Worm (Caenorhabditis elegans) whole organism, L2 larva: ENCODE results near the gene vap-2.

Experiments used
- C34F6.9 ChIP-seq: fragments of 150-350 bp; optimal IDR thresholded peaks from 2 replicates; lab custom pipeline; 2014; ENCODE audit warnings: missing biosample characterization, missing genetic modification characterization
- F13H6.1 ChIP-seq: sonication (generic microtip); optimal IDR thresholded peaks from 2 replicates; lab custom pipeline; 2016; ENCODE audit warnings: missing genetic modification characterization, missing compliant biosample characterization
- R02D3.7 ChIP-seq: fragments of 150-350 bp; optimal IDR thresholded peaks from 2 replicates; lab custom pipeline; 2014; ENCODE audit warnings: missing biosample characterization, missing genetic modification characterization
- ZK546.5 ChIP-seq: sonication (generic microtip); optimal IDR thresholded peaks from 2 replicates; lab custom pipeline; 2017; ENCODE audit warnings: missing biosample characterization, missing genetic modification characterization
- alr-1 ChIP-seq: fragments of 150-350 bp; optimal IDR thresholded peaks from 2 replicates; lab custom pipeline; 2014; ENCODE audit warnings: missing biosample characterization, missing genetic modification characterization
- ama-1 ChIP-seq: fragments of 150-350 bp; optimal IDR thresholded peaks from 2 replicates; lab custom pipeline; 2018; ENCODE audit warnings: inconsistent platforms
- blmp-1 ChIP-seq: sonication (generic microtip); optimal IDR thresholded peaks from 2 replicates; lab custom pipeline; 2017; ENCODE audit warnings: missing genetic modification characterization, mild to moderate bottlenecking, missing compliant biosample characterization, antibody characterized with exemption, moderate library complexity; ENCODE audit not compliant: insufficient read depth
- ceh-16 ChIP-seq: fragments of 150-350 bp; optimal IDR thresholded peaks from 2 replicates; lab custom pipeline; 2014; ENCODE audit warnings: missing biosample characterization, missing genetic modification characterization
- ceh-82 ChIP-seq: fragments of 150-350 bp; optimal IDR thresholded peaks from 2 replicates; lab custom pipeline; 2014; ENCODE audit warnings: missing biosample characterization, missing genetic modification characterization
- crh-2 ChIP-seq: sonication (generic microtip); optimal IDR thresholded peaks from 2 replicates; lab custom pipeline; 2017; ENCODE audit warnings: missing biosample characterization, missing genetic modification characterization
- dmd-4 ChIP-seq: sonication (generic microtip); optimal IDR thresholded peaks from 2 replicates; lab custom pipeline; 2017; ENCODE audit warnings: missing biosample characterization, missing genetic modification characterization
- egl-27 ChIP-seq: sonication (generic microtip); optimal IDR thresholded peaks from 3 replicates; lab custom pipeline; 2017; ENCODE audit warnings: missing biosample characterization, missing genetic modification reagents, missing genetic modification characterization
- elt-1 ChIP-seq: fragments of 150-350 bp; optimal IDR thresholded peaks from 2 replicates; lab custom pipeline; 2014; ENCODE audit warnings: missing biosample characterization, missing genetic modification characterization
- elt-3 ChIP-seq: sonication (generic microtip); optimal IDR thresholded peaks from 2 replicates; lab custom pipeline; 2017; ENCODE audit warnings: missing biosample characterization, missing genetic modification characterization
- fos-1 ChIP-seq: fragments of 150-350 bp; optimal IDR thresholded peaks from 2 replicates; lab custom pipeline; 2014; ENCODE audit warnings: missing biosample characterization, missing genetic modification characterization
- gmeb-1 ChIP-seq: fragments of 150-350 bp; optimal IDR thresholded peaks from 2 replicates; lab custom pipeline; 2014; ENCODE audit warnings: missing biosample characterization, missing genetic modification characterization
- lin-11 ChIP-seq: fragments of 150-350 bp; sonication (generic microtip); optimal IDR thresholded peaks from 2 replicates; lab custom pipeline; 2014; ENCODE audit warnings: missing biosample characterization, missing genetic modification characterization, inconsistent platforms, mixed read lengths
- lin-39 ChIP-seq: fragments of 150-350 bp; optimal IDR thresholded peaks from 2 replicates; lab custom pipeline; 2014; ENCODE audit warnings: missing biosample characterization, missing genetic modification reagents, missing genetic modification characterization
- lsy-2 ChIP-seq, 2 experiments: fragments of 150-350 bp in 1 of 2; sonication (generic microtip) in 1 of 2; optimal IDR thresholded peaks; 2 replicates each; lab custom pipeline; 2014 to 2017; ENCODE audit warnings: missing biosample characterization in 2 of 2, missing genetic modification characterization in 2 of 2
- mab-5 ChIP-seq: fragments of 150-350 bp; optimal IDR thresholded peaks from 2 replicates; lab custom pipeline; 2014; ENCODE audit warnings: missing biosample characterization, missing genetic modification characterization
- mbf-1 ChIP-seq: sonication (generic microtip); optimal IDR thresholded peaks from 2 replicates; lab custom pipeline; 2017; ENCODE audit warnings: missing biosample characterization, missing genetic modification characterization
- nhr-11 ChIP-seq: fragments of 150-350 bp; optimal IDR thresholded peaks from 2 replicates; lab custom pipeline; 2014; ENCODE audit warnings: missing biosample characterization, missing genetic modification characterization
- nhr-12 ChIP-seq: fragments of 150-350 bp; optimal IDR thresholded peaks from 2 replicates; lab custom pipeline; 2014; ENCODE audit warnings: missing biosample characterization, missing genetic modification characterization
- nhr-21 ChIP-seq: fragments of 150-350 bp; optimal IDR thresholded peaks from 2 replicates; lab custom pipeline; 2014; ENCODE audit warnings: missing biosample characterization, missing genetic modification characterization
- nhr-23 ChIP-seq: fragments of 150-350 bp; optimal IDR thresholded peaks from 2 replicates; lab custom pipeline; 2014; ENCODE audit warnings: missing biosample characterization, missing genetic modification reagents, missing genetic modification characterization
- nhr-237 ChIP-seq: fragments of 150-350 bp; optimal IDR thresholded peaks from 2 replicates; lab custom pipeline; 2014; ENCODE audit warnings: missing biosample characterization, missing genetic modification characterization
- nhr-25 ChIP-seq: fragments of 150-350 bp; sonication (generic microtip); optimal IDR thresholded peaks from 3 replicates; lab custom pipeline; 2014; ENCODE audit warnings: missing biosample characterization, missing genetic modification characterization
- nhr-77 ChIP-seq: fragments of 150-350 bp; optimal IDR thresholded peaks from 2 replicates; lab custom pipeline; 2014; ENCODE audit warnings: missing biosample characterization, missing genetic modification characterization
- sem-4 ChIP-seq: fragments of 150-350 bp; optimal IDR thresholded peaks from 2 replicates; lab custom pipeline; 2014; ENCODE audit warnings: missing biosample characterization, missing genetic modification reagents, missing genetic modification characterization
- skn-1 ChIP-seq: sonication (generic microtip); optimal IDR thresholded peaks from 2 replicates; lab custom pipeline; 2017; ENCODE audit warnings: missing biosample characterization, missing genetic modification characterization
- sma-3 ChIP-seq: sonication (generic microtip); optimal IDR thresholded peaks from 2 replicates; lab custom pipeline; 2016; ENCODE audit warnings: missing genetic modification reagents, missing genetic modification characterization, missing compliant biosample characterization
- sma-9 ChIP-seq, 2 experiments: fragments of 150-350 bp in 1 of 2; sonication (generic microtip) in 1 of 2; optimal IDR thresholded peaks; 2 replicates each; lab custom pipeline; 2014 to 2016; ENCODE audit warnings: missing genetic modification characterization in 2 of 2, mild to moderate bottlenecking in 1 of 2, missing biosample characterization in 1 of 2, missing compliant biosample characterization in 1 of 2, missing genetic modification reagents in 1 of 2, moderate library complexity in 1 of 2
- unc-55 ChIP-seq: fragments of 150-350 bp; sonication (generic microtip); optimal IDR thresholded peaks from 3 replicates; lab custom pipeline; 2014; ENCODE audit warnings: missing biosample characterization, missing genetic modification reagents, missing genetic modification characterization
- zag-1 ChIP-seq: fragments of 150-350 bp; optimal IDR thresholded peaks from 2 replicates; lab custom pipeline; 2014; ENCODE audit warnings: missing biosample characterization, missing genetic modification characterization
- ztf-1 ChIP-seq: fragments of 200-800 bp; sonication (Bioruptor generic); conservative IDR thresholded peaks from 2 replicates; pipeline ENCODE4 v1.3.6; 2022; ENCODE audit warnings: missing genetic modification characterization, missing compliant biosample characterization
- ztf-4 ChIP-seq: fragments of 150-350 bp; optimal IDR thresholded peaks from 2 replicates; lab custom pipeline; 2014; ENCODE audit warnings: missing biosample characterization, missing genetic modification characterization

The vap-2 gene

DNA sequence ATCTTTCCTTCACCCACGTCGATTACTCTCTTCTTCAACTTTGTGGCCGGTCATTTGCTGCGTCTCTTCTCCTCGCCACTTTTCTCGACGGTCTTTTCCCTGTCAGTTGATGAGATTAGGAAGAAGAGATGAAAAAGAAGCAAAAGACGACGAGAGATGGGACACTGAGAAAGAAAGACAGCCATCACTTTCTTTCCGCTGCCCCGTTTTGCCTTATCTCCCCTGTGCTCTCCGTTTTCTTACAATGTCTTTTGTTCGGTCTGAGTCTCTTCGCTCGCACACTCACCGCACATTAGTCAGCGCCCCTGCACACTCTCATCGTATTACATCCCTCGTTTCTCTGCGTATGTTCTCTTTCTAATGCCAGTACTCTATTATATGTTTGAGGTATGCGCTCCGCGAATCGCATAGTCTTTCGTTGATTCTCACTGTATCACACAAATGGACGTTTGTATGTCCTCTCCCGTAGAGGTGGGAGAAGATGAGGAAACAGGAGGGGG lies 26.2 kb downstream of the vap-2 start (continued):
- TF ChIP-seq ceh-16 (tag; lab: Kevin White, UChicago): peak; percentile 89
- peak; percentile 95 for TF ChIP-seq lin-11 (tag; lab: Kevin White, UChicago)
- peak; percentile 95 for TF ChIP-seq zag-1
- no peak for TF ChIP-seq dmd-4 (tag; lab: Kevin White, UChicago)
- TF ChIP-seq F13H6.1 (tag; lab: Kevin White, UChicago): peak; percentile 100
- peak; percentile 98 for TF ChIP-seq sma-3 (GFP tag; lab: Kevin White, UChicago)
- peak; percentile 69 for TF ChIP-seq nhr-77 (tag; lab: Kevin White, UChicago)
- peak; percentile 66 for TF ChIP-seq ama-1 (lab: Kevin White, UChicago)
- TF ChIP-seq ceh-82: peak; percentile 29
- peak; percentile 85 for TF ChIP-seq lin-39 (tag; lab: Kevin White, UChicago)
- peak; percentile 98 for TF ChIP-seq C34F6.9 (tag; lab: Kevin White, UChicago)
- TF ChIP-seq gmeb-1 (tag; lab: Kevin White, UChicago): peak; percentile 73
- TF ChIP-seq blmp-1: peak; percentile 98

DNA sequence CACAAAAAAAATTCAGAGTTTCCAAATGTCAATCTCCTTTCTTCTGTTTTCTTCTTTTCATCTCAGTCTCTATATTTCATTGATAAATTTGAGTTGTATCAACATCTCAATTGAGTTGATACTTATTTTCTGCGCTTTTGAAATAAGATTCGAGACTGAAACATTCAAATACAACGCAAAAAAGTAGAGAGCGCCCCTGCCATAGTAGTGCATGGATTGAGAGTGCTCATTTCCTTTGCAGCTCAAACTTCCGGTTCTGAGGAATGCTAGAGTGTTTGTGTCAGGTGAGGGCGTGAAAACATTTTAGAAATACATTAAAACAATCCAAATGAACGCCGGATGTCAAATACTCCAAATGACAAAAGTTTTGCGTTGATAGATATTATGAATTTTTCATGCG lies 29.0 kb downstream of the vap-2 start:
- TF ChIP-seq lsy-2 (tag; optimal IDR thresholded peaks at IDR 0.05; lab: Kevin White, UChicago): no peak
- TF ChIP-seq unc-55 (GFP tag; lab: Kevin White, UChicago): no peak
- TF ChIP-seq mbf-1 (tag; lab: Kevin White, UChicago): no peak
- TF ChIP-seq ztf-4 (tag; lab: Kevin White, UChicago): no peak
- no peak for TF ChIP-seq alr-1
- no peak for TF ChIP-seq nhr-23 (tag; lab: Kevin White, UChicago)
- TF ChIP-seq egl-27 (tag; lab: Kevin White, UChicago): no peak
- no peak for TF ChIP-seq lin-11 (tag; lab: Kevin White, UChicago)
- TF ChIP-seq zag-1: no peak
- TF ChIP-seq lin-39 (tag; lab: Kevin White, UChicago): no peak
- no peak for TF ChIP-seq R02D3.7
- no peak for TF ChIP-seq ZK546.5 (tag; lab: Kevin White, UChicago)
- TF ChIP-seq nhr-237 (tag; lab: Kevin White, UChicago): no peak

DNA sequence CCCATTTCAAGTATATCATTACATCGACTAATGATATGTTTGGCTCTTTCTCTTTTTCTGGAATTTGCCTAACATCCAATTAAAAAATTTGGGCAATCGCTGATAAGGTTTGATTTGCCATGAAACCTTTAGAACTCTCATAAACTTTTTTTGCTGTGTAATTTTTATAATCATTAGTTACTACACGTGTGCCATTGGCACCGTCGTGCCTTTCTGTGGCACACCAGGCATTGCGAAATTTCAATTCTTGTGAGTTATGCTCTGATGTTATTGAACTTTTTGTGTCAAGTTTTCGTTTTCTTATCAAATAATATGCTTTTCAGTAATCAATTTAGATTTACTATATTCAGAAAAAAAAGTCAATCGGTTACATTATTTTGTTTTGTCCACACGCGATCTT lies 31.4 kb downstream of the vap-2 start:
- TF ChIP-seq fos-1 (peak; percentile 43), ztf-4 (tag; lab: Kevin White, UChicago) (no peak), sma-9 (GFP tag; optimal IDR thresholded peaks at IDR 0.05; lab: Kevin White, UChicago) (peak; percentile 68), sma-9 (tag; optimal IDR thresholded peaks at IDR 0.05; lab: Kevin White, UChicago) (no peak)

DNA sequence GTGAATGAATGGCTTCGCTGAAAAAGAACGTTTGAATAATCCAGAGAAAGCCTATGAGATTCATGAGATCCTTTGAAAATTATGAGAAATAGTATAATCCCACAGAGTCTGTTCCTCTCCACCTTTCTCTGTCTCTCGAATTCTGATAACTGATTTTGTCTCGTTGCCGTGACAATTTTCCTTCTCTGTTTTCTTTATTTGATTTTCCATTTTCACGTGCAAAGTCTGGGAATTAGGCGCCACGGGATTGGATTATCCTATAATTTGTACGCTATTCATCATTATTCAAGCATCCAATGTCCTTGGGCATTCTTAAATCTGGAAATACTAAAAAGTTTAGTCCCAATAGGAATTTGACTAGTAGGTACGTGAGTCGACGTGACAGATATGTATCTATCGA lies 33.9 kb downstream of the vap-2 start:
- TF ChIP-seq ZK546.5 (tag; lab: Kevin White, UChicago): no peak
- TF ChIP-seq sma-9 (GFP tag; optimal IDR thresholded peaks at IDR 0.05; lab: Kevin White, UChicago): no peak
- TF ChIP-seq sma-9 (tag; optimal IDR thresholded peaks at IDR 0.05; lab: Kevin White, UChicago): no peak
- TF ChIP-seq fos-1: no peak
- no peak for TF ChIP-seq elt-3 (tag; lab: Kevin White, UChicago)
- TF ChIP-seq nhr-21 (tag; lab: Kevin White, UChicago): no peak
- no peak for TF ChIP-seq ceh-16 (tag; lab: Kevin White, UChicago)
- TF ChIP-seq alr-1: no peak
- TF ChIP-seq lin-39 (tag; lab: Kevin White, UChicago): no peak
- no peak for TF ChIP-seq elt-1 (tag; lab: Kevin White, UChicago)
- no peak for TF ChIP-seq mab-5 (tag; lab: Kevin White, UChicago)
- no peak for TF ChIP-seq nhr-237 (tag; lab: Kevin White, UChicago)
- no peak for TF ChIP-seq ama-1 (lab: Kevin White, UChicago)
- no peak for TF ChIP-seq ztf-1
- TF ChIP-seq sem-4: no peak

DNA sequence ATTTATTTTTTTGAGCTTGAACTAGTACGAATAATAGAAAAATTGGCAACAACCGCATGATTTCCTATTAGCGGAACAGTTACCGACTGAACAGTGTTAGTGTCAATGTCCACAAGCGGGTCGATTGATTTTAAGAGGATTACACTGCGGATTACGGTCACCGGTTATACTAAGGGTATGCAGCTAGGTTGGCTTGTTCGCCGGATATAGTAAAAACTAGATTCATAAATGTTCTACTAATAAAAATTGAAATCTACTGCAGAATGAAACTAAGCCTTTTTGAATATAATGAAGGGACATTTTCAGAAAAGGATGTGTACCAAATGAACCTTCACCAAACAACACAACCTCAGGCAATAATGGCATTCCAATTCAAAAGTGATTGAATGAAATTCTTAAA lies 34.7 kb downstream of the vap-2 start, which contains the start of gene R07A4.4:
R07A4.4 (minus strand) TSS at position 101 of the 400 bp plus-strand sequence.
- no peak for TF ChIP-seq nhr-237 (tag; lab: Kevin White, UChicago)
- TF ChIP-seq C34F6.9 (tag; lab: Kevin White, UChicago): no peak
- no peak for TF ChIP-seq skn-1 (tag; lab: Kevin White, UChicago)
- TF ChIP-seq nhr-11 (tag; lab: Kevin White, UChicago): no peak
- TF ChIP-seq elt-1 (tag; lab: Kevin White, UChicago): no peak
- TF ChIP-seq ceh-16 (tag; lab: Kevin White, UChicago): no peak
- no peak for TF ChIP-seq egl-27 (tag; lab: Kevin White, UChicago)
- TF ChIP-seq nhr-12 (tag; lab: Kevin White, UChicago): no peak
- TF ChIP-seq lin-11 (tag; lab: Kevin White, UChicago): no peak
- no peak for TF ChIP-seq mab-5 (tag; lab: Kevin White, UChicago)
- no peak for TF ChIP-seq blmp-1
- TF ChIP-seq ceh-82: no peak
- no peak for TF ChIP-seq lin-39 (tag; lab: Kevin White, UChicago)
- TF ChIP-seq sma-3 (GFP tag; lab: Kevin White, UChicago): no peak
- no peak for TF ChIP-seq crh-2 (tag; lab: Kevin White, UChicago)
- TF ChIP-seq ama-1 (lab: Kevin White, UChicago): no peak
- no peak for TF ChIP-seq F13H6.1 (tag; lab: Kevin White, UChicago)
- no peak for TF ChIP-seq nhr-25
